Fruit fly (Drosophila melanogaster) S2 (cell line): ENCODE data around the gene Cpr23B.

Source experiments
- CG8478 ChIP-seq: fragments of >200 bp; optimal IDR thresholded peaks from 2 replicates; lab custom pipeline; 2018
- CTCF ChIP-seq, 2 experiments: fragments of >200 bp; optimal IDR thresholded peaks; 2 replicates each; lab custom pipeline; 2018

dm6 chr2L:2888859-2889443 lies 50.7 kb downstream of the Cpr23B start:
- TF ChIP-seq CG8478 (no peak), CTCF (optimal IDR thresholded peaks at IDR 0.05; lab: Kevin White, UChicago) (no peak)
